Fruit fly (Drosophila melanogaster) whole organism, adult: Measurements from ENCODE around the gene CG15322.
"Not testable (repeated sequence)": the region's sequence is repeated elsewhere in the genome, so short reads cannot be mapped to it uniquely, and the experiment has no call there.

Source experiments
- Clk ChIP-seq: fragments of 200-800 bp; sonication (Bioruptor generic); optimal IDR thresholded peaks from 2 replicates; lab custom pipeline; 2017; ENCODE audit warnings: missing biosample characterization, missing genetic modification characterization
- Hr96 ChIP-seq: fragments of 200-800 bp; sonication (Bioruptor generic); optimal IDR thresholded peaks from 2 replicates; lab custom pipeline; 2016; ENCODE audit warnings: missing biosample characterization, missing genetic modification characterization

DNA sequence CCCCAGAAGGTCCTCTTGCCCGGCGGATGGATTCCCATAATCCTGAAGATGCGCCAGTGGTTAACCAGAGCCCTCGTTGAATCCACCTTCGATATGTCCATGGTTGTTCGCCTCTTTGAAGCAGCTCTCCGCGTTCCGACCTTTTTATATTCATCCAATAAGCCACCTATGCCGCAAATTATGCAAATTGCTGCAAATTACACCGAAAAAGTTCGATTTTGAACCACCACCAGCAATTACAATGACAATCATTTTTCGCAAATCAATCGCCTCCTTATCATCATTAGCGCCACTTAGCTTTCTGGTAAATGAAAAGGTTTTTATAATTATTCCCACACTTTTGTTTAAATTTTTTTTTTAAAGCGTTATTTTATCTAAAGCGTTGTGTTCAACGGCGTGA lies 9.7 kb downstream of the CG15322 start, which contains the start of gene Or19a:
- not testable (repeated sequence) for TF ChIP-seq Clk, Hr96 (GFP tag; lab: Kevin White, UChicago)
